Fruit fly (Drosophila melanogaster) whole organism, embryonic: ENCODE results near the gene CG33268.

Experiments used
- CG13296 ChIP-seq: fragments of 200-800 bp; sonication (Bioruptor generic); optimal IDR thresholded peaks from 3 replicates; lab custom pipeline; 2018; ENCODE audit warnings: missing biosample characterization, mild to moderate bottlenecking, missing genetic modification characterization
- CG7839 ChIP-seq: fragments of 200-800 bp; sonication (Bioruptor generic); optimal IDR thresholded peaks from 3 replicates; lab custom pipeline; 2018; ENCODE audit warnings: missing biosample characterization, mild to moderate bottlenecking, missing genetic modification characterization, moderate library complexity
- Dbx ChIP-seq: fragments of 200-800 bp; sonication (Bioruptor generic); IDR thresholded peaks from 3 replicates; pipeline ENCODE4 v1.3.6; 2022; ENCODE audit warnings: missing biosample characterization, missing genetic modification characterization
- Dfd ChIP-seq, 2 experiments: fragments of >200 bp; optimal IDR thresholded peaks; 2 replicates each; lab custom pipeline; 2017; ENCODE audit warnings: missing biosample characterization in 2 of 2, missing genetic modification characterization in 2 of 2
- Lpt ChIP-seq: fragments of >200 bp; optimal IDR thresholded peaks from 2 replicates; lab custom pipeline; 2018; ENCODE audit warnings: missing biosample characterization, missing genetic modification characterization
- Rfx ChIP-seq: fragments of 200-800 bp; sonication (Bioruptor generic); IDR thresholded peaks from 2 replicates; pipeline ENCODE4 v1.3.6; 2022; ENCODE audit warnings: missing biosample characterization, missing genetic modification characterization
- Sry-δ ChIP-seq: fragments of 200-800 bp; sonication (Bioruptor generic); optimal IDR thresholded peaks from 2 replicates; lab custom pipeline; 2016; ENCODE audit warnings: missing biosample characterization, missing genetic modification characterization
- TFAM ChIP-seq: fragments of 200-800 bp; sonication (Bioruptor generic); optimal IDR thresholded peaks from 2 replicates; lab custom pipeline; 2017; ENCODE audit warnings: missing biosample characterization, missing genetic modification characterization, inconsistent platforms
- ken ChIP-seq: fragments of 200-800 bp; sonication (Bioruptor generic); IDR thresholded peaks from 3 replicates; pipeline ENCODE4 v1.3.6; 2022; ENCODE audit warnings: missing biosample characterization, missing genetic modification characterization
- lab ChIP-seq: fragments of 200-800 bp; sonication (Bioruptor generic); optimal IDR thresholded peaks from 3 replicates; lab custom pipeline; 2017; ENCODE audit warnings: missing biosample characterization, missing genetic modification characterization, mild to moderate bottlenecking, moderate library complexity, missing genetic modification reagents
- lola ChIP-seq, 3 experiments: fragments of >200 bp in 2 of 3; fragments of 200-800 bp in 1 of 3; sonication (Bioruptor generic) in 1 of 3; optimal IDR thresholded peaks; 2 replicates each; lab custom pipeline; 2017 to 2019; ENCODE audit warnings: missing biosample characterization in 3 of 3, missing genetic modification characterization in 3 of 3, mild to moderate bottlenecking in 1 of 3, moderate library complexity in 1 of 3
- pho ChIP-seq: fragments of 200-800 bp; sonication (Bioruptor generic); optimal IDR thresholded peaks from 2 replicates; lab custom pipeline; 2016; ENCODE audit warnings: missing biosample characterization, missing genetic modification characterization

DNA sequence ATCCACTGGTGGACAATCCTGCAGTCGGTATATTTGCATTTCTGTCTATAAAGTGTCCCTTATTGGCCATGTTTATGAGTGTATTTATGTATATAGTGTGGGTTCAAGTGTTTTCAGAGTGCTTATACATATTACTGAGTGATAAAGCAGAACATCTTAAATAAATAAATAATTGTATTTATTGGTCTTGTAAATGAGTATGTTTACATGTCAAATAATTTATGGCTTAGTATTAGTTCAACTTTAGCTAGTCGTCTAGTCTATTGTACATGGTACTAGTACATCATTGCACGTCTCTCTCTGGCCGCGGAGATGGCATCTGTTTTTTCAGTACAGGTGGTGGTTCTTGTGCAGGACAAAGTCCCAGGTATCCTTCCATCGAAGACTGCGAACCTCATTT is 7.1 kb downstream of the CG33268 start, which contains the start of gene CG32086:
- TF ChIP-seq Lpt (GFP tag; lab: Kevin White, UChicago) (no peak), lab (GFP tag; lab: Kevin White, UChicago) (no peak), CG7839 (tag; lab: Kevin White, UChicago) (no peak), TFAM (GFP tag; lab: Kevin White, UChicago) (no peak), pho (GFP tag; lab: Kevin White, UChicago) (no peak), Dfd (GFP tag; optimal IDR thresholded peaks at IDR 0.05; lab: Kevin White, UChicago) (no peak), ken (GFP tag; lab: Robert Waterston, UW) (no peak), Sry-δ (no peak), Dbx (no peak), lola (GFP tag; optimal IDR thresholded peaks at IDR 0.05; lab: Kevin White, UChicago) (no peak), CG13296 (no peak), Rfx (no peak)
